Worm (Caenorhabditis elegans) whole organism, L1 larva: ENCODE measurements around the gene flp-6.

ENCODE experiments used
- blmp-1 ChIP-seq: fragments of 150-350 bp; optimal IDR thresholded peaks from 2 replicates; lab custom pipeline; 2014; ENCODE audit warnings: missing biosample characterization, missing genetic modification characterization
- ceh-63 ChIP-seq: fragments of 200-800 bp; sonication (Bioruptor generic); optimal IDR thresholded peaks from 2 replicates; lab custom pipeline; 2018; ENCODE audit warnings: mild to moderate bottlenecking, missing genetic modification characterization, missing compliant biosample characterization
- fkh-4 ChIP-seq: sonication (generic microtip); optimal IDR thresholded peaks from 2 replicates; lab custom pipeline; 2016; ENCODE audit warnings: missing compliant biosample characterization, missing genetic modification characterization, borderline replicate concordance
- nhr-12 ChIP-seq: sonication (generic microtip); optimal IDR thresholded peaks from 2 replicates; lab custom pipeline; 2017; ENCODE audit warnings: missing biosample characterization, missing genetic modification characterization
- nhr-237 ChIP-seq: fragments of 150-350 bp; optimal IDR thresholded peaks from 2 replicates; lab custom pipeline; 2014; ENCODE audit warnings: missing biosample characterization, missing genetic modification characterization
- nhr-77 ChIP-seq: fragments of 150-350 bp; optimal IDR thresholded peaks from 2 replicates; lab custom pipeline; 2014; ENCODE audit warnings: missing biosample characterization, missing genetic modification characterization
- unc-30 ChIP-seq: sonication (generic microtip); optimal IDR thresholded peaks from 2 replicates; lab custom pipeline; 2017; ENCODE audit warnings: missing biosample characterization, missing genetic modification characterization
- unc-98 ChIP-seq: fragments of 200-800 bp; sonication (Bioruptor generic); IDR thresholded peaks from 2 replicates; pipeline ENCODE4 v1.3.6; 2022; ENCODE audit warnings: missing genetic modification characterization, missing compliant biosample characterization
- xbp-1 ChIP-seq: sonication (generic microtip); optimal IDR thresholded peaks from 2 replicates; lab custom pipeline; 2016; ENCODE audit warnings: missing genetic modification characterization, missing compliant biosample characterization

ce11 chrV:9509597-9509996 lies 37.8 kb downstream of the flp-6 start:
- TF ChIP-seq nhr-12 (tag; lab: Kevin White, UChicago) (no peak), fkh-4 (tag; lab: Kevin White, UChicago) (no peak), nhr-237 (no peak), xbp-1 (tag; lab: Kevin White, UChicago) (no peak), unc-98 (no peak), unc-30 (tag; lab: Kevin White, UChicago) (no peak), ceh-63 (GFP tag; lab: Kevin White, UChicago) (no peak), blmp-1 (tag; lab: Kevin White, UChicago) (no peak), nhr-77 (no peak)
